Fruit fly (Drosophila melanogaster) whole organism: Measurements from ENCODE around the gene Socs36E.

Experiments
- EcR ChIP-seq, 2 experiments: fragments of >200 bp; optimal IDR thresholded peaks; 2 replicates each; lab custom pipeline; 2017; ENCODE audit warnings: missing biosample characterization in 2 of 2, missing genetic modification characterization in 2 of 2, missing genetic modification reagents in 2 of 2
- pan ChIP-seq: fragments of >200 bp; optimal IDR thresholded peaks from 2 replicates; lab custom pipeline; 2017
- psq ChIP-seq: fragments of >200 bp; optimal IDR thresholded peaks from 2 replicates; lab custom pipeline; 2017
- usp ChIP-seq: fragments of >200 bp; optimal IDR thresholded peaks from 2 replicates; lab custom pipeline; 2017; ENCODE audit warnings: missing biosample characterization, missing genetic modification characterization, mixed read lengths

DNA sequence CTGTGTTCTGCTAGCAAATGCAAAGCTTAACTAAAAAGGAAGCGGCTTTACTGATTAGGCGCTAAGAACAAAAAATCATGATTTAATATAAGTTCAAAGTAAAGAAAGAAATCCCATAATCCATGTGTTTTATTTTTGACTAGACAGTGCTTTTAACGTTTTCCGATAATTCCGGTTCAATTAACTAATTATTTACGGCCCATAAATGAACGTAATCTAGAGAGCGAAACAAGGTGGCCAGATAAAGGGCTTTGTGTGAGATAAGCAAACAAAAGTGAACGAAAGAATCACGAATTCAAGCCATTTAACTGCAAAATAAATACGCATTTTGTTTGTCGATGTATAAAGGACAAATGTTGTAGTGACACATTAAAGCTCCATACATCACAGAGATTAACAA, 37.1 kb downstream of the Socs36E start:
- TF ChIP-seq pan (no peak), EcR (GFP tag; optimal IDR thresholded peaks at IDR 0.05; lab: Kevin White, UChicago) (no peak), usp (GFP tag; lab: Kevin White, UChicago) (no peak), psq (no peak)
